Worm (Caenorhabditis elegans): Measurements from ENCODE around the gene mltn-10.

mltn-10 gene

DNA sequence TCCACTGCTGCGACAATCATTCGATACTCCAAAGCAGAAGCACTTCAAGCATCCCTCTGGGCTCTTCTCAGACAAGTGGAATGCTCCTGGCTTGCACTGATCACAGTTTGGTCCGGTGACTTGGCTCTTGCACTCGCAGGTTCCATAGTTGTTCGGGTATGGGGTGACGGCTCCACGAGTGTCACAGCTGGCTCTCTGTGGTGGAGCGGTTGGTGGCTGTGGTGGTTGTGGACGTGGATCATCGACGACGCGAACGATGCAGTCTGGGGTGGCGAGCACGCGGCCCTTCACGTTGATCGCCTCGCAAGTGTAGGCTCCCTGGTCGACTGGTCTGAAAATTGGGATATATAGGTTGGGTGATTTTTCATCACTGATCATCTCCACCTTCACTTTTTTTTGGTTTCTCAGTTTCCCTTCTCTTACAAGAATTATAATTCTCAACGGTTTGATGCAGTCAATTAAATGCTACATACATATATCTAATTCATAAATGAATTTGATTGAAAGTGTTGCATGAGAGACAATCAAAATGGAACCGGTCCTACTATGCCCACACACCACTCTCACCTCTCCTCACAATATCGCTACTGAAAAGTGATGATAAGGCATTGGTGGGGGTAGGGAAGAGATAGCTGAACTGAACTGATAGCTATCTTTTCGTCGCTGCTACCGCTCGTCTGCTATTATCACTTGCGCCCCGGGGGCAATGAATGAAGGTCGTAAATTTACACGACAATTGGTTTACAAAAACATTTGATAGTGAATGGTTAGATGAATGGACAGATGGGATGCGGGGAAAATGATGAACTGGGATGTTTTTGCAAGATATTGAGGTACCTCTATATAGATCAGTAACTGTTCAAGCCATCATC, 42.0 kb downstream of the mltn-10 start:
- TF ChIP-seq dao-5 (tag; optimal IDR thresholded peaks at IDR 0.05): no peak
- TF ChIP-seq W03F9.2 (tag; optimal IDR thresholded peaks at IDR 0.05): no peak

DNA sequence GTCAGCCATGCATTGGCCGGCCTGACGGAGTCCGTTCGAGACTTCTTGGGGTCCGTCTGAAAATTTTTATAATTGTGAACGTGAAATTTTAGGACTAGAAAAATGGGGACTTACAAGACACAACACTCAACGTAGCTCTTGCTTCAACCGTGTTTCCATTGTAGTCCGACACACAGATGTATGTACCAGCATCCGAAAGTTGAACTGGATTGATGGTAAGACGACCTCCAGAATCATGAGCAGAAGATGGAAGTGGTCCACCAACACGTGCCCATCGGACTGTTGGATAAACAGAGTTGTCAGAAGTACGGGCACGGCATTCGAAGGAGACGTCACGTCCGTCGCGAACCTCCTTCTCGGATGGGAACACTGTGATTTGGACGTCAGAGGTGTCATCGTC, 43.4 kb downstream of the mltn-10 start:
- TF ChIP-seq dao-5 (tag; optimal IDR thresholded peaks at IDR 0.05) (no peak), him-1 (tag; optimal IDR thresholded peaks at IDR 0.05) (no peak), W03F9.2 (tag; optimal IDR thresholded peaks at IDR 0.05) (no peak)

DNA sequence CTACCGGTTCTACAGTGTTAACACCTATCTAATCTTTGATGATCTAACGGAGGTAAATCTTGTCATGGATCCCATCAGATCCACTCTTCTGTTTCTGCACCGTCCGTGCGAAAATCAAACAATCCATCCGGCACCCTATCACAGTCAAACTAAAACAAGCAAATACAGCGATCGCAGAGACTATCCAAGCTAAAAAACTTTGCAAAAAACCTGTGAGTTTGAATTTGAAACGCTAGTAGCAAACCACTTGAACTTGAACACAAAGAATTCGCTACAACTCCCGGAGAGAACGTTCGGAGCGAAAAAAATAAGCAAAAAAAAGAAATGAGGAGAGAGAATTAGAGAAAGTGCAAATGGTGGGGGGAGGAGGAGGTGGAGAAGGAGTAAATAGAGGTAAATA, 45.8 kb downstream of the mltn-10 start:
- no peak for TF ChIP-seq dao-5 (tag; optimal IDR thresholded peaks at IDR 0.05)
- no peak for TF ChIP-seq W03F9.2 (tag; optimal IDR thresholded peaks at IDR 0.05)
- no peak for TF ChIP-seq him-1 (tag; optimal IDR thresholded peaks at IDR 0.05)

DNA sequence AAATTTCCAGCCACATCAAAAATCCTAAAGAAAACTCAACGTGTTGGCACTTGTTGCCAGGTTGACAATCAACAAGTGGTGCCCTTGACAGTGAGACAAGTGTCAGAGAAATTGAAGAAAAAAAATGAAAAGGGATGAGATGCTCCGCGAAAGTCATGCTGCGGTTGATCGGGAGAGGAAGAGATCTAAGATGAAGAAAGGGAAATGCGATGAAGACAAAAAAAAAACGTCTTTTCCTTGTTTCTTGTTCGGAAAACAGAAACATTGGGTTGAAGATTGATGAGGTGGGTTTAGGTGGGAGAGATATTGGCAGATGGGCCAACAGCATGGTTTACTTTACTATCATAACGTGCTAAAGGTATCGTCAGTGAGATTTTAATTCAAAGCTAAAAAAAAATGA, 47.3 kb downstream of the mltn-10 start:
- TF ChIP-seq W03F9.2 (tag; optimal IDR thresholded peaks at IDR 0.05): no peak
- no peak for TF ChIP-seq dao-5 (tag; optimal IDR thresholded peaks at IDR 0.05)
- no peak for TF ChIP-seq him-1 (tag; optimal IDR thresholded peaks at IDR 0.05)

DNA sequence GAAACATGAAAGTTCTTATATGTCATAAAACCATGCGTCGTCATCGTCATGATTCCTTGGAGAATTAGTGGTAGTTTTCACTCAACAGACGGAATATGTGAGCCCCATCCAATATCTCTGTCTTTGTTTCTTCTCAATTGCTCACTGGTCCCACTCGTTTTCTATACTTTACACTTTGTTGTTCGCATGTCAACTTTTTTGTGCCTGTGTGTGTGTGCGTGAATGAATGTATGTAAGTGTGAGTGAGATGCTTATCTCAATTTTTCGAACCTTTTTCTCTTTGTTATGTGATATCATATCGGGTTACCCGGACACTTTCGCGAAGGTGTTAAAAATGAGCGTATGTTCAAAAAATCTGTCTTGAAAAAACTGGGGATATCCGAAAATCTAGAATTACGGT, 49.2 kb downstream of the mltn-10 start:
- TF ChIP-seq dao-5 (tag; optimal IDR thresholded peaks at IDR 0.05) (no peak), him-1 (tag; optimal IDR thresholded peaks at IDR 0.05) (no peak), W03F9.2 (tag; optimal IDR thresholded peaks at IDR 0.05) (no peak)

DNA sequence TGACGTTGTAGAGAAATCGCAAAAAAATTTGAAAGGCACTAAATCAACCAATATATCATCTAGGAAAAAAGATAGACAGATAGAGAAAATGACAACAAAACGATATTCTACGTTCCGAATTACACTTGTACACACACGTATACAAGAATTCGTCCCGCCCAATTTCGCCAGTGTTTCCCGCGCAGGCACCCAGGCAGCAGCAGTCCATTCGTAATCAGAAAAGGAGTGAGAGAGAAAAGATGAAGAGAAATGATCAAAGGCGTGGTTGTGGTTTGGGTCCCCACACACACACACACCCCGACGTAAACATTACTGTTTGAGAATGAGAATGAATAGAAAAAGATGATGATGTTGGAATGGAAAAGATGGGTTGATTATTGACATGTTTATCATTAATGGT, 50.8 kb downstream of the mltn-10 start:
- TF ChIP-seq dao-5 (tag; optimal IDR thresholded peaks at IDR 0.05) (no peak), him-1 (tag; optimal IDR thresholded peaks at IDR 0.05) (no peak), W03F9.2 (tag; optimal IDR thresholded peaks at IDR 0.05) (no peak)

All from whole organism, L4/young adult.